Fruit fly (Drosophila melanogaster) whole organism, embryonic: Measurements from ENCODE around the gene h-cup.

Source experiments
- Adf1 ChIP-seq: fragments of 200-800 bp; sonication (Bioruptor generic); IDR thresholded peaks from 2 replicates; pipeline ENCODE4 v1.3.6; 2022; ENCODE audit warnings: missing biosample characterization, missing genetic modification characterization
- Asciz ChIP-seq: fragments of 200-800 bp; sonication (Bioruptor generic); optimal IDR thresholded peaks from 2 replicates; lab custom pipeline; 2017; ENCODE audit warnings: missing biosample characterization, mild to moderate bottlenecking, missing genetic modification characterization, missing genetic modification reagents
- Atf-2 ChIP-seq: fragments of 200-800 bp; sonication (Bioruptor generic); optimal IDR thresholded peaks from 2 replicates; lab custom pipeline; 2016; ENCODE audit warnings: missing biosample characterization, missing genetic modification characterization
- Blimp-1 ChIP-seq: fragments of 200-800 bp; sonication (Bioruptor generic); optimal IDR thresholded peaks from 3 replicates; lab custom pipeline; 2018; ENCODE audit warnings: missing biosample characterization, missing genetic modification characterization, mild to moderate bottlenecking, moderate library complexity, missing genetic modification reagents
- CG11504 ChIP-seq: fragments of 200-800 bp; sonication (Bioruptor generic); optimal IDR thresholded peaks from 3 replicates; lab custom pipeline; 2019; ENCODE audit warnings: missing biosample characterization, mild to moderate bottlenecking, missing genetic modification characterization, moderate library complexity
- CG12299 ChIP-seq: fragments of 200-800 bp; sonication (Bioruptor generic); optimal IDR thresholded peaks from 2 replicates; lab custom pipeline; 2018; ENCODE audit warnings: missing biosample characterization, mild to moderate bottlenecking, missing genetic modification characterization
- CG14667 ChIP-seq: fragments of 200-800 bp; sonication (Bioruptor generic); IDR thresholded peaks from 2 replicates; pipeline ENCODE4 v1.3.6; 2022; ENCODE audit warnings: missing biosample characterization, missing genetic modification characterization
- CG15514 ChIP-seq: fragments of 200-800 bp; sonication (Bioruptor generic); optimal IDR thresholded peaks from 3 replicates; lab custom pipeline; 2017; ENCODE audit warnings: missing biosample characterization, missing genetic modification characterization, mild to moderate bottlenecking, moderate library complexity, missing genetic modification reagents
- CG1603 ChIP-seq: fragments of 200-800 bp; sonication (Bioruptor generic); optimal IDR thresholded peaks from 2 replicates; lab custom pipeline; 2019; ENCODE audit warnings: missing biosample characterization, mild to moderate bottlenecking, missing genetic modification characterization, moderate library complexity
- CG17361 ChIP-seq: fragments of 200-800 bp; sonication (Bioruptor generic); IDR thresholded peaks from 3 replicates; pipeline ENCODE4 v1.3.6; 2022; ENCODE audit warnings: missing biosample characterization, missing genetic modification characterization
- CG2712 ChIP-seq: fragments of 200-800 bp; optimal IDR thresholded peaks from 3 replicates; lab custom pipeline; 2019; ENCODE audit warnings: missing biosample characterization, mild to moderate bottlenecking, missing genetic modification characterization, moderate library complexity
- CG31441 ChIP-seq: fragments of 200-800 bp; sonication (Bioruptor generic); IDR thresholded peaks from 2 replicates; pipeline ENCODE4 v1.3.6; 2022; ENCODE audit warnings: missing biosample characterization, missing genetic modification characterization
- CG4707 ChIP-seq: fragments of 200-800 bp; sonication (Bioruptor generic); optimal IDR thresholded peaks from 2 replicates; lab custom pipeline; 2018; ENCODE audit warnings: missing biosample characterization, mild to moderate bottlenecking, missing genetic modification characterization, moderate library complexity
- CG6791 ChIP-seq: fragments of 200-800 bp; sonication (Bioruptor generic); IDR thresholded peaks from 3 replicates; pipeline ENCODE4 v1.3.6; 2022; ENCODE audit warnings: missing biosample characterization, missing genetic modification characterization; ENCODE audit not compliant: partially characterized antibody
- CG7357 ChIP-seq: fragments of 200-800 bp; sonication (Bioruptor generic); IDR thresholded peaks from 3 replicates; pipeline ENCODE4 v1.3.6; 2022; ENCODE audit warnings: missing biosample characterization, missing genetic modification characterization
- CG7556 ChIP-seq: fragments of 200-800 bp; sonication (Bioruptor generic); optimal IDR thresholded peaks from 2 replicates; lab custom pipeline; 2017; ENCODE audit warnings: missing biosample characterization, mild to moderate bottlenecking, missing genetic modification characterization
- CG9437 ChIP-seq: fragments of 200-800 bp; sonication (Bioruptor generic); optimal IDR thresholded peaks from 2 replicates; lab custom pipeline; 2018; ENCODE audit warnings: missing biosample characterization, mild to moderate bottlenecking, missing genetic modification characterization
- CG9932 ChIP-seq: fragments of 200-800 bp; sonication (Bioruptor generic); IDR thresholded peaks from 2 replicates; pipeline ENCODE4 v1.3.6; 2022; ENCODE audit warnings: missing biosample characterization, missing genetic modification characterization
- Doc3 ChIP-seq: fragments of 200-800 bp; sonication (Bioruptor generic); IDR thresholded peaks from 3 replicates; pipeline ENCODE4 v1.3.6; 2022; ENCODE audit warnings: missing biosample characterization, missing genetic modification characterization; ENCODE audit not compliant: partially characterized antibody
- Ets65A ChIP-seq: fragments of 200-800 bp; sonication (Bioruptor generic); peaks from one replicate; lab custom pipeline; 2016; ENCODE audit warnings: missing biosample characterization, missing genetic modification characterization
- Hsf ChIP-seq: fragments of 200-800 bp; sonication (Bioruptor generic); optimal IDR thresholded peaks from 3 replicates; lab custom pipeline; 2016; ENCODE audit warnings: missing biosample characterization, missing genetic modification characterization
- Sox100B ChIP-seq: fragments of 200-800 bp; sonication (Bioruptor generic); optimal IDR thresholded peaks from 3 replicates; lab custom pipeline; 2018; ENCODE audit warnings: missing biosample characterization, mild to moderate bottlenecking, missing genetic modification characterization
- Trl ChIP-seq, 3 experiments: fragments of >200 bp in 2 of 3; fragments of 200-800 bp in 1 of 3; sonication (Bioruptor generic) in 1 of 3; optimal IDR thresholded peaks; 2 replicates in 1 of 3; 3 replicates in 2 of 3; lab custom pipeline; 2016 to 2017; ENCODE audit warnings: missing biosample characterization in 1 of 3, missing genetic modification characterization in 1 of 3
- ara ChIP-seq: fragments of 200-800 bp; sonication (Bioruptor generic); IDR thresholded peaks from 2 replicates; pipeline ENCODE4 v1.3.6; 2022; ENCODE audit warnings: missing biosample characterization, missing genetic modification characterization
- bcd ChIP-seq: fragments of 200-800 bp; sonication (Bioruptor generic); optimal IDR thresholded peaks from 2 replicates; lab custom pipeline; 2017; ENCODE audit warnings: missing biosample characterization, mild to moderate bottlenecking, missing genetic modification characterization
- cad ChIP-seq: fragments of >200 bp; optimal IDR thresholded peaks from 2 replicates; lab custom pipeline; 2017; ENCODE audit warnings: missing biosample characterization, missing genetic modification characterization
- cg ChIP-seq: fragments of 200-800 bp; sonication (Bioruptor generic); optimal IDR thresholded peaks from 3 replicates; lab custom pipeline; 2019; ENCODE audit warnings: missing biosample characterization, mild to moderate bottlenecking, missing genetic modification characterization, moderate library complexity
- ci ChIP-seq: fragments of 200-800 bp; sonication (Bioruptor generic); IDR thresholded peaks from 3 replicates; pipeline ENCODE4 v1.3.6; 2022; ENCODE audit warnings: missing biosample characterization, missing genetic modification characterization
- dysf ChIP-seq: fragments of 200-800 bp; sonication (Bioruptor generic); IDR thresholded peaks from 3 replicates; pipeline ENCODE4 v1.3.6; 2022; ENCODE audit warnings: missing biosample characterization, missing genetic modification characterization
- emc ChIP-seq: fragments of 200-800 bp; sonication (Bioruptor generic); optimal IDR thresholded peaks from 2 replicates; lab custom pipeline; 2016; ENCODE audit warnings: missing biosample characterization, missing genetic modification characterization
- esg ChIP-seq: fragments of 200-800 bp; sonication (Bioruptor generic); conservative IDR thresholded peaks from 2 replicates; pipeline ENCODE4 v1.3.6; 2022; ENCODE audit warnings: missing biosample characterization, missing genetic modification characterization
- gem ChIP-seq: fragments of 200-800 bp; sonication (Bioruptor generic); optimal IDR thresholded peaks from 2 replicates; lab custom pipeline; 2019; ENCODE audit warnings: missing biosample characterization, mild to moderate bottlenecking, missing genetic modification characterization, moderate library complexity
- grau ChIP-seq: fragments of 200-800 bp; optimal IDR thresholded peaks from 3 replicates; lab custom pipeline; 2019; ENCODE audit warnings: missing biosample characterization, mild to moderate bottlenecking, missing genetic modification characterization, moderate library complexity
- ind ChIP-seq: fragments of 200-800 bp; sonication (Bioruptor generic); optimal IDR thresholded peaks from 3 replicates; lab custom pipeline; 2016; ENCODE audit warnings: missing biosample characterization, missing genetic modification characterization
- ken ChIP-seq: fragments of 200-800 bp; sonication (Bioruptor generic); IDR thresholded peaks from 3 replicates; pipeline ENCODE4 v1.3.6; 2022; ENCODE audit warnings: missing biosample characterization, missing genetic modification characterization
- kni ChIP-seq: fragments of 200-800 bp; sonication (Bioruptor generic); optimal IDR thresholded peaks from 3 replicates; lab custom pipeline; 2017; ENCODE audit warnings: mild to moderate bottlenecking, missing biosample characterization, missing genetic modification reagents, missing genetic modification characterization
- lmd ChIP-seq: fragments of 200-800 bp; sonication (Bioruptor generic); IDR thresholded peaks from 2 replicates; pipeline ENCODE4 v1.3.6; 2022; ENCODE audit warnings: missing biosample characterization, missing genetic modification characterization
- nerfin-1 ChIP-seq: fragments of 200-800 bp; sonication (Bioruptor generic); optimal IDR thresholded peaks from 3 replicates; lab custom pipeline; 2019; ENCODE audit warnings: missing biosample characterization, mild to moderate bottlenecking, missing genetic modification characterization, moderate library complexity
- nmo ChIP-seq: fragments of 200-800 bp; sonication (Bioruptor generic); optimal IDR thresholded peaks from 2 replicates; lab custom pipeline; 2018; ENCODE audit warnings: missing biosample characterization, mild to moderate bottlenecking, missing genetic modification characterization, moderate library complexity
- pzg ChIP-seq: fragments of 200-800 bp; sonication (Bioruptor generic); optimal IDR thresholded peaks from 3 replicates; lab custom pipeline; 2018; ENCODE audit warnings: missing biosample characterization, mild to moderate bottlenecking, missing genetic modification characterization, moderate library complexity
- repo ChIP-seq: fragments of 200-800 bp; sonication (Bioruptor generic); optimal IDR thresholded peaks from 2 replicates; lab custom pipeline; 2016; ENCODE audit warnings: missing biosample characterization, missing genetic modification characterization
- row ChIP-seq: fragments of 200-800 bp; sonication (Bioruptor generic); IDR thresholded peaks from 3 replicates; pipeline ENCODE4 v1.3.6; 2022; ENCODE audit warnings: missing biosample characterization, missing genetic modification characterization
- scrt ChIP-seq: fragments of 200-800 bp; sonication (Bioruptor generic); optimal IDR thresholded peaks from 2 replicates; lab custom pipeline; 2018; ENCODE audit warnings: missing biosample characterization, mild to moderate bottlenecking, missing genetic modification characterization, moderate library complexity
- slbo ChIP-seq: fragments of 200-800 bp; sonication (Bioruptor generic); IDR thresholded peaks from 2 replicates; pipeline ENCODE4 v1.3.6; 2022; ENCODE audit warnings: missing biosample characterization, missing genetic modification characterization
- sob ChIP-seq: fragments of 200-800 bp; sonication (Bioruptor generic); IDR thresholded peaks from 2 replicates; pipeline ENCODE4 v1.3.6; 2022; ENCODE audit warnings: missing biosample characterization, missing genetic modification characterization
- stc ChIP-seq: fragments of 200-800 bp; sonication (Bioruptor generic); IDR thresholded peaks from 2 replicates; pipeline ENCODE4 v1.3.6; 2022; ENCODE audit warnings: missing biosample characterization, missing genetic modification characterization
- tap ChIP-seq: fragments of 200-800 bp; optimal IDR thresholded peaks from 3 replicates; lab custom pipeline; 2019; ENCODE audit warnings: missing biosample characterization, mild to moderate bottlenecking, missing genetic modification characterization, moderate library complexity
- ttk ChIP-seq: fragments of 200-800 bp; sonication (Bioruptor generic); IDR thresholded peaks from 2 replicates; pipeline ENCODE4 v2.1.2; 2022; ENCODE audit warnings: missing biosample characterization, missing genetic modification characterization

Gene h-cup

dm6 chr3R:15409772-15410688 is 27.3 kb upstream of the h-cup start:
- TF ChIP-seq gem (tag; lab: Kevin White, UChicago) (peak; percentile 25), Atf-2 (no peak), bcd (GFP tag; lab: Kevin White, UChicago) (no peak), ci (0 out of 3 replicates have a peak, but pooled peaks have one; percentile 46), CG12299 (no peak), Asciz (GFP tag; lab: Kevin White, UChicago) (peak; percentile 16), grau (tag; lab: Kevin White, UChicago) (peak; percentile 65), CG31441 (no peak), pzg (GFP tag; lab: Kevin White, UChicago) (no peak), Adf1 (GFP tag; lab: Robert Waterston, UW) (no peak), lmd (GFP tag; lab: Robert Waterston, UW) (peak; percentile 19; the same call in 1 of the 2 replicates), CG7556 (peak; percentile 16), cg (GFP tag; lab: Kevin White, UChicago) (peak; percentile 75), kni (GFP tag; lab: Kevin White, UChicago) (no peak), esg (GFP tag; lab: Robert Waterston, UW) (no peak), CG11504 (tag; lab: Kevin White, UChicago) (peak; percentile 38), CG9932 (no peak), cad (GFP tag; lab: Kevin White, UChicago) (no peak), ara (0 out of 2 replicates have a peak, but pooled peaks have one; percentile 6), sob (GFP tag; lab: Robert Waterston, UW) (peak; percentile 41; the same call in 1 of the 2 replicates), Sox100B (GFP tag; lab: Kevin White, UChicago) (peak; percentile 14), nmo (GFP tag; lab: Kevin White, UChicago) (peak; percentile 34), Doc3 (GFP tag; lab: Robert Waterston, UW) (no peak), Trl (optimal IDR thresholded peaks at IDR 0.05; lab: Kevin White, UChicago) (no peak), Trl (GFP tag; optimal IDR thresholded peaks at IDR 0.05; lab: Kevin White, UChicago) (no peak), repo (no peak), scrt (GFP tag; lab: Kevin White, UChicago) (no peak), ttk (GFP tag; lab: Robert Waterston, UW) (peak; percentile 52), CG4707 (GFP tag; lab: Kevin White, UChicago) (peak; percentile 95), CG6791 (no peak), Hsf (GFP tag; lab: Kevin White, UChicago) (no peak), CG14667 (GFP tag; lab: Robert Waterston, UW) (no peak), CG9437 (peak; percentile 2), dysf (GFP tag; lab: Robert Waterston, UW) (0 out of 3 replicates have a peak, but pooled peaks have one; percentile 12), Ets65A (GFP tag; lab: Kevin White, UChicago) (peak; percentile 66), ken (GFP tag; lab: Robert Waterston, UW) (0 out of 3 replicates have a peak, but pooled peaks have one; percentile 35), row (GFP tag; lab: Robert Waterston, UW) (peak; percentile 53; the same call in 2 of the 3 replicates), ind (peak; percentile 4), stc (GFP tag; lab: Robert Waterston, UW) (0 out of 2 replicates have a peak, but pooled peaks have one; percentile 12), emc (GFP tag; lab: Kevin White, UChicago) (no peak), CG17361 (GFP tag; lab: Robert Waterston, UW) (peak; percentile 44; the same call in 2 of the 3 replicates), tap (tag; lab: Kevin White, UChicago) (no peak), CG2712 (tag; lab: Kevin White, UChicago) (peak; percentile 16), CG7357 (GFP tag; lab: Robert Waterston, UW) (no peak), nerfin-1 (tag; lab: Kevin White, UChicago) (peak; percentile 21), CG15514 (no peak), CG1603 (tag; lab: Kevin White, UChicago) (peak; percentile 28), Blimp-1 (GFP tag; lab: Kevin White, UChicago) (peak; percentile 36), slbo (GFP tag; lab: Robert Waterston, UW) (peak; percentile 20; the same call in 1 of the 2 replicates)
